Worm (Caenorhabditis elegans): ENCODE measurements around the gene T01H3.2.

DNA sequence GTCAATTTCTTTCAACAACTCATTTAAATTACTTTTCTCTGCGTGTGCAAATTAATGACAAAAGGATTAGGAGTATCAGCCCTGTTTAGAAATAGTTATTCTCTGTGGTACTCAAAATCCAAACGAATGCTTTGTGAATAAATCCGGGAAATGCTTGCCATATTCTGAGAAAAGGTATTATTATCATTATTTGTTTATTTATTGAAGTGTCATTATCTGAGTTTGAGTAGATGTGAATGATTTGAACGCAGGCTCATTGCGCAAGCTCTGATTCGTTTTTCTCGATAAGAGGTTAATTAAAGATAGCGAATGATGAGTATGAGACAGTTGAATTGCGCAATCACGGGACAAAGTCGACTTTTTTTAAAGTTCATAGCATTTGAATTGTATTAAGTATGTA is 49.9 kb downstream of the T01H3.2 start:
- TF ChIP-seq ceh-16 (tag; optimal IDR thresholded peaks at IDR 0.05) = no peak
- TF ChIP-seq R02D3.7 (tag; optimal IDR thresholded peaks at IDR 0.05) = no peak
- TF ChIP-seq skn-1 (tag; optimal IDR thresholded peaks at IDR 0.05) = no peak
- TF ChIP-seq ztf-11 (tag; optimal IDR thresholded peaks at IDR 0.05) = no peak
- TF ChIP-seq lin-11 (tag; optimal IDR thresholded peaks at IDR 0.05) = no peak
- TF ChIP-seq ama-1 (optimal IDR thresholded peaks at IDR 0.05) = no peak
- no peak for TF ChIP-seq nhr-237 (tag; optimal IDR thresholded peaks at IDR 0.05)
- TF ChIP-seq snpc-4 (tag; optimal IDR thresholded peaks at IDR 0.05) = no peak
- no peak for TF ChIP-seq lsy-2 (tag; optimal IDR thresholded peaks at IDR 0.05)
- no peak for TF ChIP-seq nhr-12 (tag; optimal IDR thresholded peaks at IDR 0.05)
- no peak for TF ChIP-seq egl-27 (tag; optimal IDR thresholded peaks at IDR 0.05)
- TF ChIP-seq unc-62 (GFP tag; optimal IDR thresholded peaks at IDR 0.05) = no peak
- no peak for TF ChIP-seq ztf-1 (GFP tag; conservative IDR thresholded peaks at IDR 0.05)

Data from whole organism, L2 larva.